Worm (Caenorhabditis elegans) whole organism, L2 larva: ENCODE measurements around the gene K08F9.4.

Experiments
- C34F6.9 ChIP-seq: fragments of 150-350 bp; optimal IDR thresholded peaks from 2 replicates; lab custom pipeline; 2014; ENCODE audit warnings: missing biosample characterization, missing genetic modification characterization
- ZK546.5 ChIP-seq: sonication (generic microtip); optimal IDR thresholded peaks from 2 replicates; lab custom pipeline; 2017; ENCODE audit warnings: missing biosample characterization, missing genetic modification characterization
- egl-27 ChIP-seq: sonication (generic microtip); optimal IDR thresholded peaks from 3 replicates; lab custom pipeline; 2017; ENCODE audit warnings: missing biosample characterization, missing genetic modification reagents, missing genetic modification characterization
- unc-55 ChIP-seq: fragments of 150-350 bp; sonication (generic microtip); optimal IDR thresholded peaks from 3 replicates; lab custom pipeline; 2014; ENCODE audit warnings: missing biosample characterization, missing genetic modification reagents, missing genetic modification characterization

DNA sequence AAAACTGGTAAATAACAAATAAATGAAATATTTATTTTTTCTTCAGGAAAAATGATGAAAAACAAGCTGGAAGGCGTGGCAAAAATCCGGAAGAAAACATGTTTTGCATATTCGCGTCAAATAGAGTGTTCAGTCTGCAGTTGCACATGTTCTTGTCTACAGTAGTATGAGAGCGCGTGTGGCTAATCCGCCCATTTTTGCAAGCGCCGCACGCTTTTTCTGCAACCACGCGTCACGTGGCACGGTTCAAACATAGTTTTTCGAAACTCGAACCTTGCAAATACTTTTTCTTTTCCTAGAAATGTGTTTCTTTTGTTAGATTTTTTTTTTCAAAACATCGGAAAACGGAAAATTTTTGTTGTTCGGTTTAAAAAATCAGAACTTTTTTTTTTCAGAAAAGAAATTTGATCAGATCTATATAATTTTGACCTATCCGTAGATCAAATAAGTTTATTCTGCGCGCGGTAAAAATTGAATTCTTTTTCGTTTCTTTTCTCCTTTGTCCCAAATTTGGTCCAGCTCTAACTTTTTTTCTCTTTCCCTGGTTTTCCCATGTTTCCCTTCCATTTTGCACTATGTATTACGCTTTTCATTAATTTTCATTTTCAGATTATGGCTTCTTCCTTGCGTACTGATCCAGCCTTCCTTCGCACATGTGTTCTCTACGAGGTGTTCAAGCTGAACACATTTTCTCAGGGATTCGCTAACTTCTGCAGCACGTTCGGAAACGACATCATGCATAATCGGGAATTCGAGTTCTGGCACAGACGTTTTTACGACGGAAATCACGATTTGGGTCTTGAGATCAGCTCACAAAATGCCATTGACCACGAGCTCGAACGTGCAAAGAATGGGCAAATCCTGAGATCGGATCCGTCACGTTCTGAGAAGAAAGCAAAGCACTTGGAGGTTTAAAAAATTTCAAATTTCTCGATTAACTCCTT lies 40.5 kb downstream of the K08F9.4 start, which contains the start of gene Y75B12B.1:
- no peak for TF ChIP-seq ZK546.5 (tag; lab: Kevin White, UChicago)
- TF ChIP-seq egl-27 (tag; lab: Kevin White, UChicago) = no peak
- no peak for TF ChIP-seq unc-55 (GFP tag; lab: Kevin White, UChicago)
- no peak for TF ChIP-seq C34F6.9 (tag; lab: Kevin White, UChicago)
